Fruit fly (Drosophila melanogaster): ENCODE data around the gene pch2.

pch2 gene

dm6 chr3R:8577409-8578255 is 16.1 kb upstream of the pch2 start, which contains the start of gene 5-HT2B (continued):
- no peak for TF ChIP-seq ash1 (GFP tag; optimal IDR thresholded peaks at IDR 0.05)
- no peak for TF ChIP-seq MBD-R2 (GFP tag; IDR thresholded peaks at IDR 0.05)
- peak; percentile 91 for TF ChIP-seq scrt (GFP tag; optimal IDR thresholded peaks at IDR 0.05)
- TF ChIP-seq CG6689 (GFP tag; IDR thresholded peaks at IDR 0.05), result peak; percentile 39; the same call in 1 of the 2 replicates
- TF ChIP-seq CG13123 (GFP tag; optimal IDR thresholded peaks at IDR 0.05), result no peak
- no peak for TF ChIP-seq Lhr (GFP tag; optimal IDR thresholded peaks at IDR 0.05)
- no peak for TF ChIP-seq sr (GFP tag; IDR thresholded peaks at IDR 0.05)
- TF ChIP-seq CG9215 (GFP tag; IDR thresholded peaks at IDR 0.05), result peak; percentile 40
- peak; percentile 28 for TF ChIP-seq CG30403 (GFP tag; optimal IDR thresholded peaks at IDR 0.05)
- TF ChIP-seq Sox100B (GFP tag; optimal IDR thresholded peaks at IDR 0.05), result no peak
- TF ChIP-seq ewg (GFP tag; optimal IDR thresholded peaks at IDR 0.05), result peak; percentile 72

DNA sequence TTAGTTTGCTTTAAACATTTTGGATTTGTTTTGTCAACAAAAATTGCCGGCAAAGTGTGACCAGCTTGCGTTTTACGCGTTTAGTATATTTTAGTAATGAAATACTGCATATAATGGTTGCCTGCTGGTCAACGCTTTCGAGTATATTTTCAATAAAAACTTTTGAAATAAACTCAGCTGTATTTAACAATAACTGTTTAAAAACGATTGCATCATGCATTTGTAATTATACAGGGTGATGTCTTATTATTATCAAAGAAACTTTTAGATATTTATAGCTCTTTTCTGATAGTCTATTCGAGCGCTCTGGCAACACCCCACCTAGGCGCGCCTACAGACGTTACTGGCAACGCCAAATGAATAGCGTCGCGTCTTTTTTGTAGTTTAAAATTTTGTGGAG is 2.2 kb upstream of the pch2 start, which contains the start of gene Cenp-C:
Cenp-C (plus strand) TSS at position 332 of the 400 bp plus-strand sequence.
- no peak for TF ChIP-seq CG4328 (GFP tag; optimal IDR thresholded peaks at IDR 0.05)
- TF ChIP-seq gfzf (GFP tag; optimal IDR thresholded peaks at IDR 0.05), result peak; percentile 80
- no peak for TF ChIP-seq CG11398 (GFP tag; optimal IDR thresholded peaks at IDR 0.05)
- no peak for TF ChIP-seq lola (GFP tag; optimal IDR thresholded peaks at IDR 0.05)
- no peak for TF ChIP-seq Tbp (GFP tag; optimal IDR thresholded peaks at IDR 0.05)
- TF ChIP-seq zfh2 (GFP tag; optimal IDR thresholded peaks at IDR 0.05), result peak; percentile 36
- no peak for TF ChIP-seq CG10959 (GFP tag; IDR thresholded peaks at IDR 0.05)
- TF ChIP-seq bbx (GFP tag; IDR thresholded peaks at IDR 0.05; ENCODE audit: partially characterized antibody), result no peak
- no peak for TF ChIP-seq Asciz (GFP tag; optimal IDR thresholded peaks at IDR 0.05)
- TF ChIP-seq CG3995 (GFP tag; optimal IDR thresholded peaks at IDR 0.05), result no peak
- TF ChIP-seq trem (tag; optimal IDR thresholded peaks at IDR 0.05), result peak; percentile 72
- TF ChIP-seq NFAT (GFP tag; IDR thresholded peaks at IDR 0.05), result 0 out of 2 replicates have a peak, but pooled peaks have one; percentile 17
- no peak for TF ChIP-seq cato (GFP tag; optimal IDR thresholded peaks at IDR 0.05; ENCODE audit: borderline replicate concordance)
- no peak for TF ChIP-seq CG17802 (tag; optimal IDR thresholded peaks at IDR 0.05)
- no peak for TF ChIP-seq CG31365 (tag; optimal IDR thresholded peaks at IDR 0.05)
- peak; percentile 47; the same call in 1 of the 4 replicates for TF ChIP-seq Dll (GFP tag; IDR thresholded peaks at IDR 0.05; ENCODE audit: partially characterized antibody)
- TF ChIP-seq CG10654 (GFP tag; optimal IDR thresholded peaks at IDR 0.05), result peak; percentile 22
- no peak for TF ChIP-seq CG13123 (GFP tag; optimal IDR thresholded peaks at IDR 0.05)
- no peak for TF ChIP-seq ase (GFP tag; IDR thresholded peaks at IDR 0.05)
- TF ChIP-seq CG14710 (tag; optimal IDR thresholded peaks at IDR 0.05), result peak; percentile 60
- no peak for TF ChIP-seq ham (GFP tag; IDR thresholded peaks at IDR 0.05)
- TF ChIP-seq Neu2 (GFP tag; optimal IDR thresholded peaks at IDR 0.05; ENCODE audit: borderline replicate concordance), result no peak
- TF ChIP-seq CG42726 (GFP tag; IDR thresholded peaks at IDR 0.05; ENCODE audit: partially characterized antibody), result no peak
- peak; percentile 17 for TF ChIP-seq Hr3 (GFP tag; optimal IDR thresholded peaks at IDR 0.05)
- TF ChIP-seq Bgb (GFP tag; IDR thresholded peaks at IDR 0.05; ENCODE audit: partially characterized antibody), result no peak
- no peak for TF ChIP-seq chm (GFP tag; IDR thresholded peaks at IDR 0.05)
- no peak for TF ChIP-seq Blimp-1 (GFP tag; optimal IDR thresholded peaks at IDR 0.05)
- TF ChIP-seq CG17829 (tag; optimal IDR thresholded peaks at IDR 0.05), result peak; percentile 51
- no peak for TF ChIP-seq CG12236 (GFP tag; optimal IDR thresholded peaks at IDR 0.05)
- TF ChIP-seq btn (GFP tag; optimal IDR thresholded peaks at IDR 0.05), result no peak
- no peak for TF ChIP-seq CG6854 (GFP tag; optimal IDR thresholded peaks at IDR 0.05)
- TF ChIP-seq luna (GFP tag; optimal IDR thresholded peaks at IDR 0.05), result no peak
- no peak for TF ChIP-seq Xrp1 (GFP tag; IDR thresholded peaks at IDR 0.05)
- TF ChIP-seq Elba2 (GFP tag; optimal IDR thresholded peaks at IDR 0.05), result peak; percentile 72
- TF ChIP-seq nom (GFP tag; optimal IDR thresholded peaks at IDR 0.05), result no peak
- no peak for TF ChIP-seq CG10543 (GFP tag; optimal IDR thresholded peaks at IDR 0.05)
- TF ChIP-seq CG3281 (GFP tag; optimal IDR thresholded peaks at IDR 0.05), result no peak
- peak; percentile 81 for TF ChIP-seq CG3847 (GFP tag; IDR thresholded peaks at IDR 0.05)

All from whole organism, embryonic.